Fruit fly (Drosophila melanogaster): ENCODE results near the gene CG42577.
"Not testable (repeated sequence)": the region's sequence is repeated elsewhere in the genome, so short reads cannot be mapped to it uniquely, and the experiment has no call there.

CG42577 gene

dm6 chrX:20258939-20259338, at the start of gene CG42577:
Gene CG42577 (plus strand): TSS chrX:20259239.
- TF ChIP-seq svp (GFP tag); CG9139 (GFP tag; optimal IDR thresholded peaks at IDR 0.05); CG8632 (GFP tag; optimal IDR thresholded peaks at IDR 0.05): not testable (repeated sequence)

DNA sequence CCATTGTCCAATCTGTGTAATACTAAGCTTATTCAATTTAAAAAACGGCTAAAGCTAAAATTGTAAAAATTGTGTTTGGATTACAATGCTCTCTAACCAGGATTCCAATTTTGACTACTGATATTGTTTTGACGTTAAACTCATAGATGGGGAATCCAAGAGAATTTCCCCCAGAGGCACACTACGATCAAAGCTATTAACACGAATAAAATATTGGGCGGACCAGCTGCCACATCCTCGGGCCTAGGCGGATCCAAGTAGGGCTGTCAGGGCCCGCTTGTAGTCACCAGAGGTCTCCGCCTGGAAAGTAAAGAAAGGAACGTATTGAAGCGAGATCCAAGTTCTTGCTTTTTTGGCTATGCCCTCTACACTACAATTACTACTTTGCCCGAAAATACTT, 49.5 kb upstream of the CG42577 start, which contains the start of gene SdicB:
Gene SdicB (minus strand): TSS at position 101 of the 400 bp plus-strand sequence.
- TF ChIP-seq CG16779 (tag; optimal IDR thresholded peaks at IDR 0.05); pdm3 (GFP tag; optimal IDR thresholded peaks at IDR 0.05); CG6163 (GFP tag; IDR thresholded peaks at IDR 0.05): not testable (repeated sequence)

- TF ChIP-seq Hr4, Sox14, Blimp-1 (GFP tag; optimal IDR thresholded peaks at IDR 0.05): not testable (repeated sequence)
Observed at dm6 chrX:20217159-20217558, 41.9 kb upstream of the CG42577 start, which contains the start of gene SdicC. Gene SdicC (minus strand): TSS chrX:20217259.

- not testable (repeated sequence) for TF ChIP-seq CG31627 (GFP tag; optimal IDR thresholded peaks at IDR 0.05); svp (GFP tag); CG16779 (tag; optimal IDR thresholded peaks at IDR 0.05)
Observed at dm6 chrX:20224920-20225319, 34.1 kb upstream of the CG42577 start, which contains the start of gene Sdic4. Gene Sdic4 (minus strand): TSS chrX:20225020.

DNA sequence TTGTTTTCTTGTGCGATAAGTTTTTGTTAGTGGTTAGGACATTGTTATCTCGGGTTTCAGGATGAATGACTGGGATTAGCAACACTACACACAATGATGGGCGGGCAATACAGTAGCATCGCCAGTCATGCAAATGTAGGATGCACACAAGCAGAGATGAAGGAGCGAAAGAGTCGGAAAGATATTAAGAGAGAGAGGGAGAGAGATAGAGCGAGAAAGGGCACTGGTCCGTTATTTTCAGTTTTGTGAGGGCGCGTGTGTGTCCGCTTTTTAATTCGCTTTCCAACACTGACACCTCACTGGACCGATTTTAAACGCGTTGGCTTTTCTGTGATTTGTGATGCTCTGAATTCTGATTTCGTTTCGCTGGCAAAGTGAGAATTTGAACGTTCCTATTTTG, 27.4 kb upstream of the CG42577 start:
- TF ChIP-seq achi (GFP tag; optimal IDR thresholded peaks at IDR 0.05) (no peak), Smox (GFP tag; optimal IDR thresholded peaks at IDR 0.05) (no peak)

- TF ChIP-seq CG1621 (tag; optimal IDR thresholded peaks at IDR 0.05) (peak; percentile 56), CG16779 (tag; optimal IDR thresholded peaks at IDR 0.05) (no peak), fkh (GFP tag; optimal IDR thresholded peaks at IDR 0.05) (no peak), CG6808 (GFP tag; optimal IDR thresholded peaks at IDR 0.05) (peak; percentile 31), lz (GFP tag; optimal IDR thresholded peaks at IDR 0.05) (peak; percentile 66), eg (GFP tag; IDR thresholded peaks at IDR 0.05) (peak; percentile 63), CG3032 (tag; optimal IDR thresholded peaks at IDR 0.05) (peak; percentile 63), CG6276 (GFP tag; optimal IDR thresholded peaks at IDR 0.05) (no peak), CG11762 (GFP tag; optimal IDR thresholded peaks at IDR 0.05; ENCODE audit: insufficient read depth) (no peak), spab (GFP tag; optimal IDR thresholded peaks at IDR 0.05) (no peak), CG8119 (GFP tag; IDR thresholded peaks at IDR 0.05) (no peak), Hr38 (GFP tag; optimal IDR thresholded peaks at IDR 0.05) (no peak), Hr39 (GFP tag; optimal IDR thresholded peaks at IDR 0.05) (peak; percentile 70), OdsH (GFP tag; optimal IDR thresholded peaks at IDR 0.05) (peak; percentile 37), CG11902 (GFP tag; optimal IDR thresholded peaks at IDR 0.05) (peak; percentile 22), CG6792 (GFP tag; optimal IDR thresholded peaks at IDR 0.05) (peak; percentile 27), fd59A (GFP tag; optimal IDR thresholded peaks at IDR 0.05) (no peak), CG3919 (GFP tag; optimal IDR thresholded peaks at IDR 0.05) (peak; percentile 38), CG10631 (GFP tag; optimal IDR thresholded peaks at IDR 0.05) (peak; percentile 46), acj6 (GFP tag; optimal IDR thresholded peaks at IDR 0.05) (peak; percentile 28), Gug (GFP tag; IDR thresholded peaks at IDR 0.05) (0 out of 2 replicates have a peak, but pooled peaks have one; percentile 16), CG10669 (GFP tag; optimal IDR thresholded peaks at IDR 0.05) (peak; percentile 27), CG9139 (GFP tag; optimal IDR thresholded peaks at IDR 0.05) (no peak), Smox (GFP tag; optimal IDR thresholded peaks at IDR 0.05) (peak; percentile 12), CG15336 (GFP tag; IDR thresholded peaks at IDR 0.05) (no peak), CG7368 (GFP tag; optimal IDR thresholded peaks at IDR 0.05) (no peak), CG8319 (GFP tag; optimal IDR thresholded peaks at IDR 0.05) (no peak), CG31627 (GFP tag; optimal IDR thresholded peaks at IDR 0.05) (peak; percentile 40), Blimp-1 (GFP tag; optimal IDR thresholded peaks at IDR 0.05) (no peak), Eip93F (GFP tag; optimal IDR thresholded peaks at IDR 0.05) (no peak), Lpt (GFP tag; optimal IDR thresholded peaks at IDR 0.05) (no peak), CG34406 (GFP tag; optimal IDR thresholded peaks at IDR 0.05) (peak; percentile 39), CG4318 (GFP tag; optimal IDR thresholded peaks at IDR 0.05) (peak; percentile 2)
Observed at dm6 chrX:20235794-20236513, 23.1 kb upstream of the CG42577 start, which contains the start of gene sw. Gene sw (minus strand): TSS chrX:20236382.
